Fruit fly (Drosophila melanogaster) Kc167 (cell line): ENCODE data around the gene CG33306.

Experiments used
- Myc ChIP-seq: fragments of >200 bp; optimal IDR thresholded peaks from 2 replicates; lab custom pipeline; 2017; ENCODE audit warnings: missing external identifiers
- Sin3A ChIP-seq: fragments of >200 bp; optimal IDR thresholded peaks from 2 replicates; lab custom pipeline; 2018; ENCODE audit warnings: missing external identifiers
- h ChIP-seq: fragments of >200 bp; optimal IDR thresholded peaks from 3 replicates; lab custom pipeline; 2018; ENCODE audit warnings: missing external identifiers
- insv ChIP-seq: fragments of >200 bp; optimal IDR thresholded peaks from 3 replicates; lab custom pipeline; 2018; ENCODE audit warnings: missing external identifiers
- psq ChIP-seq: fragments of >200 bp; optimal IDR thresholded peaks from 2 replicates; lab custom pipeline; 2017; ENCODE audit warnings: missing external identifiers
- ttk ChIP-seq: sonication (Bioruptor generic); optimal IDR thresholded peaks from 2 replicates; lab custom pipeline; 2017; ENCODE audit warnings: missing external identifiers

Gene CG33306

DNA sequence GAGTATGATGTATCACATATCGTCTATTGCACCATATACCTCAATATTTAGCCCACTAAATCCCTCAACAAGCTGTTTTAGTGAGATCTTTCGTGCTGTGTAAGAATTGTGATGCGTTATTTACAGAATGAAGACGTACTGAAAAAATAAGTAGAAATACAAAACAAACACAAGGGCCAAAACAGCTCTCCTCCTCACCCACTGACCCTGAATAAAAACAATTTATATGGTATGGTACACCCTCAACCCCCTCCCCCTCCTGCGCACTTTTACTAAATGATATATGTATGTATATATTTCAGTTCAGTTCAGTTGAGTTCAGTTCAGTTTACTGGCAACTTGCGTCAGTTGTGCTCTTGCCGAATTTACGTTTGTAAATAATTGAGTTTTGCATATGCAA is 29.6 kb upstream of the CG33306 start:
- TF ChIP-seq h (lab: Kevin White, UChicago) (no peak), Myc (lab: Kevin White, UChicago) (no peak), psq (lab: Kevin White, UChicago) (no peak), ttk (lab: Kevin White, UChicago) (no peak)

DNA sequence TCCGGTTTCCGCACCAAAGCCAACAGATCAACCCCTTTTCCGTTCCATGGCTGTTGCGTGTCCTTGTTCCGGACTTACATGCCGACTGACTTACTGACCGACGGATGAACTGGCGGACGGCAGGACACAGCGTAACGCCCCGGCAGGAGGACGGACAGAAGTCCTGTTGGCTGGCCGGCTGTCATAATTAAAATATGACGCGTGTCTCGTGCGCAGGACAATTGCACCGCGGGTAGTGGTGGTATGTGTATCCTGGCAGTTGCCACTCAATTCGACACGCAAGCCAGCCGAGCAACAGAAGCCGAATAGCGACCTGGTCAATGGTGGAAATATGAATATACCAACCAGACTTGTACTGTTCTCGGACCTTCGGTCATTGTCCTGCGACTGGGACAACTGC is 25.9 kb upstream of the CG33306 start:
- TF ChIP-seq h (lab: Kevin White, UChicago) (no peak), ttk (lab: Kevin White, UChicago) (no peak)

DNA sequence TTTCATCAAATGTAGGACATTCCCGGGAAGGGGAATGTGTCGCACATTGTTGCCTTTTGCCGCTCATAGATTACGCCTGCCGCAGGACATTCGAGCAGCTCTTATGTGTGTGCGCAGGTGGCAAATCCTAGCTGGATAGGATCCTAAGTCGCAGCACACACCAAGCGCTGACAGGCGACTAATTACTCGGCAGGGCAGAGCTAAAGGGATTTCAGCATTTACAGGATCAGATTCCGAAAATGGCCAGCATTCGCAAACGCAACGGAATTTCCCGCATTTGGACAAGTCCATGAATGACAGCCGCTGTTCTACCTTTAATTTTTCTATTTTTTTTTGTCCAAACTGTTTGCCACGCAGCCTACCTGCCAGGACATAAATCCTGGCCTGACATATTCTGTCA is 24.1 kb upstream of the CG33306 start:
- no peak for TF ChIP-seq Myc (lab: Kevin White, UChicago)
- TF ChIP-seq ttk (lab: Kevin White, UChicago): no peak
- TF ChIP-seq insv: no peak
- TF ChIP-seq h (lab: Kevin White, UChicago): no peak

DNA sequence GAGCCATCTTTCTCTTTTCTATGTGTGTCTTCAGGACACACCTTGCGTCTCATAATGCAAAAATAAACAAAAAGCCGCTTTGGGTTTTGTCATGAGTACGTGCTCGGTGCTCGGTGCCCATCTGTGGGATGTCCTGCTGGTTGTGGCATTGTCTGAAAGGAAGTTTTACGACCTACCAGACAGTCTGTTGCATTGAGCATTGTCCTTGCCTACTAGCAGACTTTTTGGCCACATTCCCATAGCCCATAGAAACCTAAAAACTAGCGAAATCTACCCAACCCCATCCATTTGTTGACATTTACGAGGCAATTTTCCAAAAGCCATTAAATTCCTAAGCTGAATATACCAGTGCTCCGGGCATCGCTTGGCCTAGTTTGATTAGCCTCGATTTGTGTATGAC is 7.6 kb upstream of the CG33306 start:
- TF ChIP-seq Sin3A (lab: Kevin White, UChicago) (no peak), h (lab: Kevin White, UChicago) (no peak), insv (no peak), psq (lab: Kevin White, UChicago) (no peak), Myc (lab: Kevin White, UChicago) (no peak), ttk (lab: Kevin White, UChicago) (no peak)

DNA sequence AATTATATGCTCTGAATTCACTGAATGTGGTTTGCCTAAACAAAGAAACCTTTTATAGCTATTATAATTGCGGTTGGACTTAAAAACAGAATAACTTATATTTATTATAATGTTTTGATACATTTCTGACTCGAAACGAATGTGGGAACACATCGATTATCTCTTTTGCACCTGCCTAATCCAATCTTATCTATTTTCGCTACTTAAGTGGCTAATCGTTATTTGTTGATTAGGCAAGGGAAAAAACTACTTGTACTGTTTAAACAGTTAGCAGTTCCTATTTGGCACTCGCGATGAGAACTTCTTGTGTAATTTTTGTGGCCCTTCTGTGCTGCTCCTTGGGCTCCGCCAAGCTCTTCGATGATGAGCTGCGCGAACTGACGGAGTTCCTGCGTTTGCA is 5.6 kb upstream of the CG33306 start, which contains the start of gene CG7968:
TSS of gene CG7968 (plus strand) at position 276 of the 400 bp plus-strand sequence.
- TF ChIP-seq ttk (lab: Kevin White, UChicago) (no peak), Sin3A (lab: Kevin White, UChicago) (no peak), Myc (lab: Kevin White, UChicago) (no peak), insv (no peak), h (lab: Kevin White, UChicago) (no peak), psq (lab: Kevin White, UChicago) (no peak)

DNA sequence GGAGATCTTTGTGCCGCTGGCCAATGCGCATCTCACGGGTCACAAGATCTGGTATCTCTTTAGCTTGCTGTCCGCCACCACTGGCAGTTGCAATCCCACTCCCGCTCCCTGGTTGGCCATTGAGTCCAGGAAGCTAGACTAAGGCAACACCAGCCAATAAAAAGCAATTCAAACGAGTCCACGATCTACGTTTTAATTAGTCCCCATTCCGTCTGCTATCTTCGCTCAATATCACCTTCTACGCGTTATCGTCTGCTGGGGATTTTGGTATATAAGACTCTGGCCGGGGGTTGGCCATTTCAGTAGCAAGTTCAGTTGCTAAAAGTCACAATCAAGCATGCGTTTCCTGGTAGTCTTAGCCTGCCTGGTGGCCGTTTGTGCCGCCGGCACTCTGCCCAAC is 4.1 kb upstream of the CG33306 start, which contains the start of gene CG7953:
TSS of gene CG7953 (plus strand) at position 301 of the 400 bp plus-strand sequence.
- no peak for TF ChIP-seq ttk (lab: Kevin White, UChicago)

DNA sequence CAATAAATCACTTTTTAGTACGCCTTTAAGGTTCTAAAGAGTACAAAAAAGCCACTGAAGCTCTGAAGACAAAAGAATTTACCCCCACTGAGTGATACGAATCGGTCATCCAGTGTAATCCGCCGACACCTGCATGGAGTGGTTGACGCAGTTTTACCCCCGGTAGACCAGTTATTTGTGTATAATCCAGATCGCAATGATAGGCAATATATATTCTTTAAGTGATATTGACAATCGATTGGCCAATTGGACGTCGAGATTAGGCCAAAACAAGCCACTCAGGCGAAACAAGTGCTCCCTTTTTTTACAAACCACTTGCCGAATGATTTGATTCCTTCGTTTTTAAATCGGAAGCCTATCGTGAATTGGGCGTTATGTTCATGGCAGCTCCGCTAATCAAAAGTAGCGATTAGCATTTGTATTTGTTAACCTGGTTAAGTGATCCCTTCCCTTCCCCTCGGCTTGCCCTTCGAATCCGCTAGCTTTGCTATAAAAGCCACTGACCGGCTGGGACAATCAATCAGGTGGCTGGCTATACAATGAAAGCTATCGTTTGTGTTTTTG is 2.8 kb upstream of the CG33306 start, which contains the start of gene CG7916:
TSS of gene CG7916 (plus strand) at position 514 of the 564 bp plus-strand sequence.
- TF ChIP-seq Sin3A (lab: Kevin White, UChicago): no peak
- no peak for TF ChIP-seq psq (lab: Kevin White, UChicago)
- TF ChIP-seq Myc (lab: Kevin White, UChicago): no peak
- no peak for TF ChIP-seq ttk (lab: Kevin White, UChicago)
- no peak for TF ChIP-seq h (lab: Kevin White, UChicago)
- TF ChIP-seq insv: no peak

DNA sequence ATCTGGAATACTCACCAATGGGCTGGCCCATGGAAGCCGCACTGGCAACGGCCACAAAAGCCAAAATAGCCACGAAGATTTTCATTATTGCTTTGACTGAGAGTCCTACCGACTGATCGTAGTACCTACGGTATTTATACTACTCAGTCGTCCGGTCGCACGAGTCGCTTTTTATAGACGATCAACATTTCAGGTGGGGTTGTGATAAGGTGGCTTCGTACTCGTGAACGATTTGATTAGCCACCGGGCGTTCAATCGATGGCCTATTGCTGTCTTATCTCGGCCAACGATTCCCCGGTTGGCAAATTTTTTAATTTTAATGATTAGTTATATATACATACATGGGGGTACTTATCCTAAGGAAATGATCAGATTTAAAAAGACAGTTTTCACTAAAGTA is 1.6 kb upstream of the CG33306 start, which contains the start of gene CG8997:
TSS of gene CG8997 (minus strand) at position 148 of the 400 bp plus-strand sequence.
- no peak for TF ChIP-seq h (lab: Kevin White, UChicago)
- TF ChIP-seq Sin3A (lab: Kevin White, UChicago): no peak
- no peak for TF ChIP-seq insv
- TF ChIP-seq psq (lab: Kevin White, UChicago): no peak
- no peak for TF ChIP-seq Myc (lab: Kevin White, UChicago)
- TF ChIP-seq ttk (lab: Kevin White, UChicago): no peak

DNA sequence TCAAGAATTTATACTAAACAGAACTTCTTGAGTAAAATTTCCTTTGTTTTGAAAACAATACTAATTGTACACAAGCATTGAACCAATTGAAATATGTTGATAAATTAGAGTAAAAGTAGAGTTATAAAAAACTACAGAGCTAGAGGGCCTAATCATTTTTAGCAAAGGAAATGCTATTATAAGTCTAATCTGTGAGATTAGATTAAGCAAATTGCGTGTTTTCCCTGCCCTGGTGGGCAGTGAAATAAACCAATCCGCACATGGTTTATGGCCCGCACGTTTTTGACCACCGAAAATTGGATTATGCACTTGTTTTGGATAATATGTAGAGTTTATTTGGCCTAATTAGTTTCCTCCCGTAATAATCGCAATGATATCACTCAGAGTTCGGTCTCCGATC is 970 bp downstream of the CG33306 start:
- TF ChIP-seq h (lab: Kevin White, UChicago): no peak
- TF ChIP-seq Sin3A (lab: Kevin White, UChicago): no peak

DNA sequence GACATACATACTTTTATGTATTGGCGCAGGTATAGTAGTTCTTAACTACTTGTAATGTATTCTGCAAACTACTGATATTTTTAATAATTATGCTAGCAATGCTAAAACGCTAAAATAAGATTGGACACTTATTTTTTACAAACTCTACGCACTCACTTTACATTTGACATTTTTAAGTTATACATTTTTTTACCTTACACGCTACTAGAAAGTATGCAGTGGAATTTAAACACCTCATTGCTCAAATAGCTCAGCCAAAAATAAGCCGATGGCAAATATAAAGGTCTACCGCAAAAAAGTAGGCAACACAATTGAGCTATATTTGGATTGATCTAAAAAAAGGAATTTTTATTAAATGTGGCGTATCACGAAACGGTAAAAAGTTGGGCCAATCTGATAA is 1.5 kb downstream of the CG33306 start:
- TF ChIP-seq Myc (lab: Kevin White, UChicago) (no peak), ttk (lab: Kevin White, UChicago) (no peak)

DNA sequence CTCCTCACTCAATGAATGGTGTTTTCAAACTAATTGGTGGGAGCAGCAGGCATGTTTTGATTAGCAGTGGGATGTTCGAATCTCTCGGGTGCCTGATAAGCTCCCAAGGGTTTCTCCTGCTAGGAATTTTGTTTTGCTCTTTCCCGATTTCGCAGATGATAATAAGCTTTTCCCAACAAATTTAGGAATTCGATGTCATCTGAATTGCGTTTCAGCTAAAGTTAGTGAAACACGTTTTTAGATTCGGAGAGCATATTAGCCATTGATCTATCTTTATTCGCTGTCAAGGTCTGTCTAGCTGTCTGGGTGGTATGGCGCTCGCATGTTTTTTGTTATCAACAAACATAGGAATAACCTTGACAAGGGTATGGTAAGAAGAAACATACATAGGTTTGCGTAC is 2.0 kb downstream of the CG33306 start, which contains the start of gene CG33307:
TSS of gene CG33307 (minus strand) at position 13 of the 400 bp plus-strand sequence.
- TF ChIP-seq psq (lab: Kevin White, UChicago): no peak
- TF ChIP-seq insv: no peak
- TF ChIP-seq Myc (lab: Kevin White, UChicago): no peak
- no peak for TF ChIP-seq ttk (lab: Kevin White, UChicago)
- TF ChIP-seq Sin3A (lab: Kevin White, UChicago): no peak
- TF ChIP-seq h (lab: Kevin White, UChicago): no peak

DNA sequence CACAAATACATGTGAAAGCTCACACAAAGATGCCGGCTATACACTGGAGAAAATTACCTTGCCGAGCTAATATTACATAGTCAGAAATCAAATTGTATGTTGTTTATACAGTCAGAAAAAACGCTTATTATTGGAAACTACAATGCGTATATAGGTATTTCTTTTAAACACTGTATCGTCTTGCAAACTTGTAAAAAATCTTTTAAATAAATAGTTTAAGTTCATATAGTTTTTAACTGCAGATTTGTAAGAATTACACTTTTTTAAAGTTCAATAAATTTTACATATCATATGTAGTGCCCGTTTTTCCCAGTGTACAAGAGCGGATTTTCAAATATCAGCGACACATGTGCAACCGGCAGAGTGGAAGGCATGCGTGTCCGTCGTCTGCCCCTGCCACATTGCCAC is 3.8 kb downstream of the CG33306 start:
- TF ChIP-seq h (lab: Kevin White, UChicago): no peak
- no peak for TF ChIP-seq Sin3A (lab: Kevin White, UChicago)
- TF ChIP-seq insv: no peak
- no peak for TF ChIP-seq Myc (lab: Kevin White, UChicago)

DNA sequence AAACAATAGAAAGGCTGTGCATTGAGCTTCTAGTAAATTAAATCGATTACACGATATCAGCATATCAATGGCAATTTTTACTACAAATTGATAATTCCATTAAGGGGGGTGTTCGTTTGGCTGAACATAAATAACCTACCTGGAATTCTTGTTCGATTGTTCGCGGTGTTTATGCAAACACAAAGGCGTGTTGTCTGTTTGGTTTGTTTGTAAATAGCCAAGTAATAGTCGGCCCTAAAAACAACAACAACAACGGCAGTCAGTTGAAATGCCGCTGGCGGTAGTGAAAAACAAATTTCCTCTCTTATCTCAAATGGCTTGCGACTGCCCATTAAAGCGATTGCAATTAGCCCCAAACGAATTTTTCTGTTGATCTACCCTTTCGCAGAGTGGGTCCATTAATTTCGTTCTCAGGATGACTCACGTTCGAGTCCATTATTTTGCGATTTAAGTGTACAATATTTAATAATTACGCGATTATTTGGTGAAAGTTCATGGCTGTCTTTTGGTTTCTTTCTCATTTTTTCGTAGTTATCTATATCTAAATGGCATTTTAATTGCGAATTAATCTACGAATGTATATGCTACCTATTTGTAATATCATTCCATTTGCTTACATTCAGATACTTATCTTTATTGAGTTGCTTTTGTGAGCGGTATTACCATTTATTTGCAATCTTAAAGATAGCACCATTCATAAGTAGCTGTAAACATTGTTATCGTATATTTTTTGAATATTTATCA is 4.7 kb downstream of the CG33306 start:
- no peak for TF ChIP-seq ttk (lab: Kevin White, UChicago)
- no peak for TF ChIP-seq psq (lab: Kevin White, UChicago)
- no peak for TF ChIP-seq insv
- TF ChIP-seq h (lab: Kevin White, UChicago): no peak
- no peak for TF ChIP-seq Sin3A (lab: Kevin White, UChicago)
- no peak for TF ChIP-seq Myc (lab: Kevin White, UChicago)
